Worm (Caenorhabditis elegans) whole organism, L4 larva: ENCODE results near the gene prcc-1.

ENCODE experiments used
- ces-1 ChIP-seq: fragments of 150-350 bp; sonication (generic microtip); optimal IDR thresholded peaks from 4 replicates; lab custom pipeline; 2014; ENCODE audit warnings: missing biosample characterization, missing genetic modification reagents, missing genetic modification characterization
- dmd-6 ChIP-seq: fragments of 200-800 bp; sonication (Bioruptor generic); IDR thresholded peaks from 2 replicates; pipeline ENCODE4 v1.3.6; 2022; ENCODE audit warnings: missing genetic modification reagents, missing genetic modification characterization, missing compliant biosample characterization
- fkh-10 ChIP-seq: fragments of 150-350 bp; optimal IDR thresholded peaks from 2 replicates; lab custom pipeline; 2014; ENCODE audit warnings: missing biosample characterization, missing genetic modification reagents, missing genetic modification characterization
- nhr-76 ChIP-seq: fragments of 150-350 bp; optimal IDR thresholded peaks from 2 replicates; lab custom pipeline; 2014; ENCODE audit warnings: missing biosample characterization, missing genetic modification characterization
- snpc-1.2 ChIP-seq: fragments of 200-800 bp; sonication (Bioruptor generic); IDR thresholded peaks from 2 replicates; pipeline ENCODE4 v1.3.6; 2022; ENCODE audit warnings: missing genetic modification reagents, missing genetic modification characterization, missing compliant biosample characterization
- zfp-3 ChIP-seq: fragments of 200-800 bp; sonication (Bioruptor generic); conservative IDR thresholded peaks from 2 replicates; pipeline ENCODE4 v1.3.6; 2022; ENCODE audit warnings: missing genetic modification reagents, missing genetic modification characterization, missing compliant biosample characterization

DNA sequence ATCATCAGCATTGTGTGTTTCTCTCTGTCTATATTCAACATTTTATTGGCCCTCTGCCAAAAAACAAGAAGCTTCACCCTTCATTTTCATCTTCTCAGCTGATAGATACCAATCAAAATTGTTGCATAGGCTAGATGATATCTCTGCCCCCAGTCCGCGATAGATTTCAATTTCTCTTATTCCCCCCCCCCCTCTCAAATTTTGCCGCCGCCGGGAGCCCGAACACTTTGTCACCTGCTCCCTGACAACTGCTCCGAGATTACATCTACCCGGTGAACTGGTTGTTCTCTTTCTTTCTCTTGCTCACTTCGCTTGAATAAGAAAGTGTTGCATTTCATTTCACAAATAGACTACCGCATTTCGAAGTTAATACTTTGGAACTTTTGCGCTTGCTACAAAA lies 32.4 kb upstream of the prcc-1 start:
- TF ChIP-seq nhr-76 (tag; lab: Kevin White, UChicago): no peak
- TF ChIP-seq snpc-1.2 (GFP tag; lab: Robert Waterston, UW): no peak
- TF ChIP-seq ces-1: no peak
- TF ChIP-seq zfp-3 (GFP tag; lab: Robert Waterston, UW): no peak
- TF ChIP-seq fkh-10 (GFP tag; lab: Kevin White, UChicago): no peak
- TF ChIP-seq dmd-6 (GFP tag; lab: Robert Waterston, UW): no peak
